Worm (Caenorhabditis elegans): Measurements from ENCODE around the gene atg-4.2.

The atg-4.2 gene

DNA sequence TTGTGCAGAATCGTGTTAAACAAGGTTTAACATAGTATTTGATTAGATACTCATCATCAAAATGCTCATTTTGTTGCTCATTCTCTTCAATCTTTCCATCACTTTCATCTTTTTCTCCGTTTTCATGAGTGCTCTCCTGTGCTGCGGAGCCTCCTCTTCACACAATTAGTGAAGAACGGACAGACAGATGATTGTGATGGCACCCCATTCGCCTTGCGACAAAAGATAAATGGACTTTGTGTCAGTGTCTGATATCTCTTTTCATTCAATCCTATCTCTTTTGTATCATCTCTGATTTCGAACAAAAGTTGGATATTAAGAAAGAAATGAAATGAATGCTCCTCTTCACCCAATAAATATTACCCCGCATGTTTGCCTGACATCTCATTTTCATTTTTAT lies 42.5 kb downstream of the atg-4.2 start:
- no peak for TF ChIP-seq tbx-37 (GFP tag; conservative IDR thresholded peaks at IDR 0.05)
- TF ChIP-seq ama-1 (optimal IDR thresholded peaks at IDR 0.05): no peak
- no peak for TF ChIP-seq hmg-4 (GFP tag; optimal IDR thresholded peaks at IDR 0.05)

DNA sequence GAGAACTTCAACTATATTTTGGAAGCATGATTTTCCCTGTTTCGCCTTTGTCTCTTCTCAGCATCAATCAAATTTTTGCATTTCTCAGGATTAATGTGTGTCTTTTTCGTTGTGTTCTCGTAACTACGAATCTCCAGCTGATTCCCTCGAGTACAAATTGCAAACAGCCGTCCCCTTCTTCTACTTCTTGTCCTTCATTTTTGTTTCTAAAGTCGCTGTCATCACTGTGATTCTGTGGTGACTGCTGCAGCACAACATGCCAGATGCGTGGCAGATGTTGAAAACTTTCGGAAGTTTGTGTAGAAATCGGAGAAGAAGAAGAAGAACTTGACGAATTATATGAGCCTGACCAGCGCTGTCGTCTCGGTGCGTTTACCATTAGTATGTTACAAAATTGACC lies 45.5 kb downstream of the atg-4.2 start:
- no peak for TF ChIP-seq tbx-37 (GFP tag; conservative IDR thresholded peaks at IDR 0.05)
- TF ChIP-seq B0310.2 (tag; optimal IDR thresholded peaks at IDR 0.05): no peak
- no peak for TF ChIP-seq tbx-11 (GFP tag; IDR thresholded peaks at IDR 0.05)
- no peak for TF ChIP-seq sea-1 (GFP tag; conservative IDR thresholded peaks at IDR 0.05)
- no peak for TF ChIP-seq scrt-1 (GFP tag; IDR thresholded peaks at IDR 0.05)
- TF ChIP-seq aly-1 (tag; optimal IDR thresholded peaks at IDR 0.05): no peak
- no peak for TF ChIP-seq ama-1 (optimal IDR thresholded peaks at IDR 0.05)
- no peak for TF ChIP-seq ets-7 (tag; optimal IDR thresholded peaks at IDR 0.05)
- TF ChIP-seq tra-4 (tag; optimal IDR thresholded peaks at IDR 0.05): no peak
- TF ChIP-seq hmbx-1 (tag; optimal IDR thresholded peaks at IDR 0.05): no peak
- TF ChIP-seq flt-1 (GFP tag; IDR thresholded peaks at IDR 0.05): no peak
- no peak for TF ChIP-seq F13C5.2 (tag; optimal IDR thresholded peaks at IDR 0.05)

DNA sequence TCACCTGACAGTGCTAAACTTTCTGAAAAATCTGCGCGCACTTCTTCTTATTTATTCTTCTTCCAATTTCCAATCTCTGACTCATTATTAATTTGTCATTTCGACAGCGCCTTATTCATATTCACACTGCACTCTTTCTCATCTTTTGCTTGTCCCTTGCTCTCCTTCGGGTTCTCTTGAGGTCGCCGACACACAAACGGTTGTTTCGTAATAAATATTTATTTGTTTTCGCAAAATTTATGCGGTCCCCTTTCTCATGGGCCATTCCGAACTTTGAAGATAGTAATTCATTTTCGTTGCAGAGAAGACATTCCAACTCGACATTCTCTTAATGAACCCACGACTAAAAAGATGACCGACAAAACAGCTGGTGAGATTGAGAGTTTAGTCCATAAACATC lies 46.9 kb downstream of the atg-4.2 start, which contains the start of gene magi-1:
Gene magi-1 (plus strand): TSS at position 301 of the 400 bp plus-strand sequence.
- no peak for TF ChIP-seq sea-1 (GFP tag; conservative IDR thresholded peaks at IDR 0.05)
- no peak for TF ChIP-seq hmg-4 (GFP tag; optimal IDR thresholded peaks at IDR 0.05)
- TF ChIP-seq hmbx-1 (tag; optimal IDR thresholded peaks at IDR 0.05): no peak
- TF ChIP-seq ceh-13 (GFP tag; optimal IDR thresholded peaks at IDR 0.05): no peak
- TF ChIP-seq scrt-1 (GFP tag; IDR thresholded peaks at IDR 0.05): no peak
- no peak for TF ChIP-seq pes-1 (GFP tag; IDR thresholded peaks at IDR 0.05)
- no peak for TF ChIP-seq tra-4 (tag; optimal IDR thresholded peaks at IDR 0.05)
- TF ChIP-seq tbx-11 (GFP tag; IDR thresholded peaks at IDR 0.05): no peak
- TF ChIP-seq ceh-36 (tag; optimal IDR thresholded peaks at IDR 0.05): no peak
- TF ChIP-seq ets-7 (tag; optimal IDR thresholded peaks at IDR 0.05): no peak
- no peak for TF ChIP-seq aly-1 (tag; optimal IDR thresholded peaks at IDR 0.05)
- TF ChIP-seq F13C5.2 (tag; optimal IDR thresholded peaks at IDR 0.05): no peak
- no peak for TF ChIP-seq ama-1 (optimal IDR thresholded peaks at IDR 0.05)
- TF ChIP-seq B0310.2 (tag; optimal IDR thresholded peaks at IDR 0.05): no peak

DNA sequence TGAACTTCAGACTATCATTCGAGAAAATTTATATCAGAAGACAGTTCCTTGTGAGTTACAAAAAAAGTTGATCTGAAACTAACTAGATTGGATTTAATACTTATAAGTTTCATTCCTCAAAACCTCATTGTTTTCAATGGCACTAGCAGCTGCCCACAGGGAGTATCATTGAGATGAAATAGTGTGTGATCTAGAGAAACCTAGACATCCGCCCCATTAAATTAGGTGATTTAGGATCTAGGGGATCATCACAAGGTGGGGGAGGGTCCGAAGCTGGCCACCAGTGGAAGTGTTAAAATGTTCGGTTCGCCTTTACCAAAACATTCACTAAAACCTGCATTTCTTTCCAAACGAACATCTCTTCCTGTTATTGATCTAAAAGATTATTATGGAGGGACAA lies 48.6 kb downstream of the atg-4.2 start:
- no peak for TF ChIP-seq ets-7 (tag; optimal IDR thresholded peaks at IDR 0.05)
- TF ChIP-seq pes-1 (GFP tag; IDR thresholded peaks at IDR 0.05): no peak
- no peak for TF ChIP-seq hnd-1 (tag; optimal IDR thresholded peaks at IDR 0.05)
- no peak for TF ChIP-seq sea-1 (GFP tag; conservative IDR thresholded peaks at IDR 0.05)
- TF ChIP-seq flt-1 (GFP tag; IDR thresholded peaks at IDR 0.05): no peak
- no peak for TF ChIP-seq tbx-37 (GFP tag; conservative IDR thresholded peaks at IDR 0.05)
- no peak for TF ChIP-seq aly-1 (tag; optimal IDR thresholded peaks at IDR 0.05)
- no peak for TF ChIP-seq B0310.2 (tag; optimal IDR thresholded peaks at IDR 0.05)
- no peak for TF ChIP-seq ceh-36 (tag; optimal IDR thresholded peaks at IDR 0.05)
- no peak for TF ChIP-seq tbx-11 (GFP tag; IDR thresholded peaks at IDR 0.05)

DNA sequence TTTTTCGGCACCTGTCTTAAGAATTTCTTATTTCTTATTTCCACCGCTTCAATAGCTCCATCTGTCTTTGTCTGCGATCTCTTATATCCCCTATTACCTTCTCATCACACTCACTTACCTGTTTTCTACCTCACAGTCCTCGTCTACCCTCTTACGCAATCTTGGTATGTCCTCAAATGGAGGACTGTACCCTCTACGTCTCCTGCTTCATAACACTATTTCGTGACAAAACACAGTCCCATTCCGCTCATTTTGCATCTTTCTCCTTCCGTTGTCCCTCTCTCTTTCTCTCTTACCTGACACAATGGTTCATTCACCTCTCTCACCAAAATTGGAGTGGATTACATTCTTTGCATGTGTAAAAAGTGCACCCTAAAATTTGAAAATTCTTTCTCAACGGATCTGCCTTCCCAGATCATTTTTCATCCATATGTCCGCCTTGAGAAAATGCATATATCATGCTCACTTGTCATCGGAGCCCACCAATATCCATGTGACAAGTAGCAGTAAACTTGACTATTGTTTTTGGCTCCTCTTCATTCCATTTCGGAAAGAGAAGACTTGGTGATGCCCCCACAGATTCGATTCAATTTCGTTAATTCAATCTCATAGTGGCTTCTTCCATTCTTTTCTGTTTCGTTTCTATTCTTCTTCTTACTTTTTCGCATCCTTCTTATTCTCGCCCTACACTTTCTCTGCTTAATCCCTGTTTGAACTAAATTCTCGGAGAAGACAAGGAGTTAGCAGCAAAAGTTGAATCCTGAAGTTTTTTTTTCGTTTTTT lies 49.5 kb downstream of the atg-4.2 start:
- TF ChIP-seq tra-4 (tag; optimal IDR thresholded peaks at IDR 0.05): no peak
- TF ChIP-seq hnd-1 (tag; optimal IDR thresholded peaks at IDR 0.05): no peak
- TF ChIP-seq ets-7 (tag; optimal IDR thresholded peaks at IDR 0.05): peak; percentile 31
- TF ChIP-seq scrt-1 (GFP tag; IDR thresholded peaks at IDR 0.05): no peak
- peak; percentile 13 for TF ChIP-seq hmg-4 (GFP tag; optimal IDR thresholded peaks at IDR 0.05)
- peak; percentile 82 for TF ChIP-seq B0310.2 (tag; optimal IDR thresholded peaks at IDR 0.05)
- TF ChIP-seq aly-1 (tag; optimal IDR thresholded peaks at IDR 0.05): peak; percentile 52
- no peak for TF ChIP-seq flt-1 (GFP tag; IDR thresholded peaks at IDR 0.05)
- no peak for TF ChIP-seq tbx-11 (GFP tag; IDR thresholded peaks at IDR 0.05)

DNA sequence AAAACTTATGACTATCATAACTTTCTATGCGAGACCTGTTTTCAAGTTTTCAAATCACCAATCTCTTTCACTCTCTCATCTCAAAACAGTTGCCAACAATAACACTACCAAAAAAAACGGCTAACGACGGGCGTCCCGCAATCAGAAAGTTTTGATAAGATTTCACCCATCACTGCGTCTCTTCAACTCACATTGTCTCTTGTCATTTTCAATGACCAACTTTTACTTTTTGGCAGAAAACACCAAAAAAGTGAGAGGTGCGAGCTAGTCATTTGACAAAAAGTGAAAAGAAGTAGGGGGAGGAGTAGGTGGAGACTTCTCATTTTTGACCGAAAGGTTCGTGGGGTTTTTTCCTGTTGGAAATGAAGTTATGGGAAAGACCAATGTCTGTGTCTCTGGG lies 50.8 kb downstream of the atg-4.2 start:
- no peak for TF ChIP-seq hnd-1 (tag; optimal IDR thresholded peaks at IDR 0.05)
